Fruit fly (Drosophila melanogaster): ENCODE data around the gene CG17329.

Gene CG17329

DNA sequence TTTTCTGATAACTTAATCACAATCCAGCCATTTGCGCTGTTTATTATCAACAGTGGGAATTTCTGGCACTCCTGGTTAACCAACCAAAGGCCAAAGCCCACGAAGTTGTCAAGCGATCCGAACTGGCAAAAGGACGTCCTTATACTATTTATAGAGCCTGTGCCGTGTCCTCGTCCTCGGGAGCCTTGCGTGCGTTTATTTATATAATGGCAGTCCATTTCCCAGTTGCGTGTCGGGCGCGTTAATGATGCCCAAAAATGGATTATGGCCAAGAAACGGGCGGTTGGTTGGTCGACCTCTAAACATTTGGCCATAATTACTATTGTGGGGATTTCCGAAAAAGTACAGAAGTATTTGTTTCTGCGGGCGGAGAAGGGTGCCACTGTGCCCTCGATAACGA is 29.3 kb downstream of the CG17329 start:
- TF ChIP-seq insv (optimal IDR thresholded peaks at IDR 0.05) (no peak), h (optimal IDR thresholded peaks at IDR 0.05) (no peak), Myc (optimal IDR thresholded peaks at IDR 0.05) (no peak), ttk (optimal IDR thresholded peaks at IDR 0.05) (no peak), psq (optimal IDR thresholded peaks at IDR 0.05) (no peak), Sin3A (optimal IDR thresholded peaks at IDR 0.05) (no peak)

DNA sequence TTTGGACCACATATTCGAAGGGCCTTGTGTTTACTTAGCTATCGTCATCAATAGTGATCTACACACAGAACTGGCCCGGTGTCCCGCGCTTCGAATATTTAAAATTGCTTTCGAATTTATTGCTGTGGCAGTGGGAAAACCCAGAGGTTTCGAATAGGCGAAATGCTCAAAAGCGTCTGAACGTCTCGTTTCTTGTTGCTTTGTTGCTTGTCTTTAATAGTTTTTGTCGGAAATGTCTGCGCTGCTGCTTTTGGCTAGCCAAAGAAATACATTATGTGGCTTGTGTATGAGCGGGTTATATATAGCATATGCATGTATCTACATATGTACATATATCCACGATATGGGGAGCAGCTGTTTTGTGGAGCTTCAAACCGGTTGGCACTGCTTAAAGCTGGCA is 30.1 kb downstream of the CG17329 start:
- no peak for TF ChIP-seq ttk (optimal IDR thresholded peaks at IDR 0.05)
- TF ChIP-seq h (optimal IDR thresholded peaks at IDR 0.05): no peak
- no peak for TF ChIP-seq Sin3A (optimal IDR thresholded peaks at IDR 0.05)

DNA sequence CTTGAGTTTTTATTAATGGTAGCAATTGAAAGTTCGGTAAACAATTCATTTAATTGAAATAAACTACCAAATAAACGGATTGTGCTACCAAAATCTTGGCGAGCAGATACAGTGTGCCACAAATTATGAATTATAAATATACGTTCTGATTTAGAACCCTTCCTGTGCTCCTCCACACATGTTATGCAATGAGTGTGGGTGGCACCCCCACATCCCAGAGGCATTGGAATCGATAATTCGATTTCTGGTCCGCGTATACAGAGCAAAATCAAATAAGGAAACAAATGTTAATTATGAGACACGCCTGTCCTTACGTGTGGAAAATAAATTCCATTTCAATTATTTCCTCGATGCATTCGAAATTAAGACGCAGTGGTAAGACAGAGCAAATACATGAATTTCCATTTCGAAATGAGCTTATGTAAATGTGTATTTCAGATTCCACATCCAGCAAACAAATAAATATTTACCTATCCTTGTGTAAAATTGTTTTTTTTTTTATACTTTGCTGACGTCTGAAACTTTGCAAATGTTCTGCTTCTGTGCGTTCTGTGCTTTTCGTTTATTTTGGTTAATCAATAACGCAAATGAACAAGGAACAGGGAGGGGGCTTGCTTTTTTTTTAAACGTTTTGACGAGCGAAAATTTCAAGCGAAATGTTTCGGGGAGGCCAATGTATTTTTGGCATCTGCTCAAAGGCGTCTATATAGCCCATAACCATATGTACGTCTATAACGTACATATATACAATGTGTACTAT is 31.0 kb downstream of the CG17329 start:
- no peak for TF ChIP-seq ttk (optimal IDR thresholded peaks at IDR 0.05)
- no peak for TF ChIP-seq Sin3A (optimal IDR thresholded peaks at IDR 0.05)
- no peak for TF ChIP-seq insv (optimal IDR thresholded peaks at IDR 0.05)
- TF ChIP-seq Myc (optimal IDR thresholded peaks at IDR 0.05): no peak
- no peak for TF ChIP-seq psq (optimal IDR thresholded peaks at IDR 0.05)
- no peak for TF ChIP-seq h (optimal IDR thresholded peaks at IDR 0.05)

DNA sequence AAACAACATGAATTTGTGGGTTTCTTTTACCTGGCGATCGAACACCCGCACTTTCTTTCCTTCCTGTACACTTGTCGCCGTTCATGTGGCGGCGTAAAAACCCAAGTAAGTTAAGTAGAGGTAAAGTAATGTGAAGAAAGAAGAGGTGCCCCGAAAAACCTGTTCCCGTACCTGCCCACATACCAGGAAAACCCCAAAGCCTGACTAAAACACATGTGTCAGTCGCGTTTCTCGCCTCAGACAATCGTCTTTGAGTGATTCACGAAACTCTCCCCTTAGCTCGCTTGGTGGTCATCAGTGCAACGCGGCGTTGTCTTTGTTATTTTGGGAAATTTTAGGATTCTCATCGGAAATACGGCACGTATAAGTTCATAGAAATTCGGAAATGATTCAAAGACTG is 32.5 kb downstream of the CG17329 start:
- no peak for TF ChIP-seq psq (optimal IDR thresholded peaks at IDR 0.05)
- no peak for TF ChIP-seq Sin3A (optimal IDR thresholded peaks at IDR 0.05)
- TF ChIP-seq h (optimal IDR thresholded peaks at IDR 0.05): no peak
- TF ChIP-seq ttk (optimal IDR thresholded peaks at IDR 0.05): no peak
- no peak for TF ChIP-seq insv (optimal IDR thresholded peaks at IDR 0.05)
- TF ChIP-seq Myc (optimal IDR thresholded peaks at IDR 0.05): no peak

DNA sequence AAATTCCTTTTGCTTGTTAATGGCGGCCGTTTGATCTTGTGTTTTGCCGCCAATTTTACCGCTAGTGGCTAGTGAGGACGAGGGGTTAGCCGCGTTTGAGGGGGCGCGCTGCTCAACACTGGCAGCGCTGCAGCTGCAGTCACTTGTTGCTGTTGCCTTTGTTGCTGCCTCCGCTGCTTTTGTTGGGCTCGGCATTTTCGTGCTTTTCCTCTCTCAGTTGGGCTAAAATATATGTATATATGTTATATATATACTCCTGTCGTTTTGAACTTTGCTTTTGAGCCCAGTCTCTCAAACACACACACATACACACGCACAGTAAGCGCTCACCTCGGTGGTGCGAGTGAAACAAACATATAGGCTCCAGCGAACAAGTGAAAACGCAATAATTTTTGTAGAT is 33.7 kb downstream of the CG17329 start:
- TF ChIP-seq psq (optimal IDR thresholded peaks at IDR 0.05) (no peak), Sin3A (optimal IDR thresholded peaks at IDR 0.05) (no peak), ttk (optimal IDR thresholded peaks at IDR 0.05) (no peak), Myc (optimal IDR thresholded peaks at IDR 0.05) (no peak), h (optimal IDR thresholded peaks at IDR 0.05) (no peak), insv (optimal IDR thresholded peaks at IDR 0.05) (no peak)

DNA sequence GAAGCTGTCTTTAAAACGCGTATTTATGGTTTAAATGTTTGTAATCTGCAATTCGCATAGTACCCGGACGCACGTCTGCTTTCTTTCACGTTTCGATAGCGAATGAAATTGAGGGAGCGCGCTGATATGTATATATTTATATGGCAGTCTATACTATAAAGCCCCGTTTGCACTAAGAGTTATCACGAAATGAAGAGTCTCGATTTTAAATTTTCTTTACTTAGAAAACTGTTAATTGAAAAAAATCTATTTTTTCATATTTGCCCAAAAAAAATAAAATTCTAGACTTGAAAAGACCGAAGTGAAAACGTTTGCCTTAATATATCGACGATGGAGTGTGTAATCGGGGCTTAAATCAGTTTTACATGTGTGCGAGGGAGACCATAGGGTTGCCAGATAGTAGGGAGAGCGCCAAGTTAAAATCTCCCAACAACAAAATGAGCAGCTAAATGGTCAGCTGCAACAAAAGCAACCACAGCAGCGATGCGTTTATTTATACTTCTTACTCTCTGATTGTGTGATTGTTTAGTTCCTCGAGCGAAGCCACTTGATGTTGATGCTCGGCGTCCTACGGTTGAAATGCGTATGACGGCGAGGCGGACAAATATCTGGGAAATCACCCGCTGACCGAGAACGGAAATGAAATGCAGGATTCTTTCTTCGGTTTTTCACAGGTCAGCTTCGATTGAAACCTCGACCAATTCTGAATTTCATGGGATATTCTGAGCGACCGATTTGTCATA is 34.6 kb downstream of the CG17329 start, which contains the start of gene cact:
TSS of gene cact (minus strand) at position 693 of the 743 bp plus-strand sequence.
- TF ChIP-seq psq (optimal IDR thresholded peaks at IDR 0.05) (no peak), Sin3A (optimal IDR thresholded peaks at IDR 0.05) (no peak), Myc (optimal IDR thresholded peaks at IDR 0.05) (no peak), ttk (optimal IDR thresholded peaks at IDR 0.05) (no peak)

DNA sequence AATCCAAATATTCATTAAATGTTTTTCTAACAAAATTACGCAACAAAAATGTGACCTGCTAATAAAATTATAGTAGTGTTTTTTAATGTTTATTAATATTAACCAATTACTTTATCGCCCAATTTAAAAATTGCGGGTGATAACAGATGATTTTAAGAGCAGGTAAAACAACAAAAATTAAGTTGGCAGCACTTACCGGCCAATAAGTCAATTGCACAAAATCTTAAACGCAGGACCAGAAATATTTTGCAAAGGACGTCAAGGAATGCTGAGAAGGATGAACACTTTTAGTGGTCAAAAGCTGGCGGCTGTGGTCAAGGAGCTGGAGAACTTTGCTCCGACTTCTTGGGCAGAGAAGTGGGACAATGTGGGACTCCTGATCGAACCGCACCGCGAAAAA is 35.8 kb downstream of the CG17329 start, which contains the start of gene CG4278:
TSS of gene CG4278 (plus strand) at position 178 of the 400 bp plus-strand sequence.
- TF ChIP-seq Myc (optimal IDR thresholded peaks at IDR 0.05) (no peak), psq (optimal IDR thresholded peaks at IDR 0.05) (no peak), insv (optimal IDR thresholded peaks at IDR 0.05) (no peak), Sin3A (optimal IDR thresholded peaks at IDR 0.05) (no peak), ttk (optimal IDR thresholded peaks at IDR 0.05) (no peak), h (optimal IDR thresholded peaks at IDR 0.05) (no peak)

DNA sequence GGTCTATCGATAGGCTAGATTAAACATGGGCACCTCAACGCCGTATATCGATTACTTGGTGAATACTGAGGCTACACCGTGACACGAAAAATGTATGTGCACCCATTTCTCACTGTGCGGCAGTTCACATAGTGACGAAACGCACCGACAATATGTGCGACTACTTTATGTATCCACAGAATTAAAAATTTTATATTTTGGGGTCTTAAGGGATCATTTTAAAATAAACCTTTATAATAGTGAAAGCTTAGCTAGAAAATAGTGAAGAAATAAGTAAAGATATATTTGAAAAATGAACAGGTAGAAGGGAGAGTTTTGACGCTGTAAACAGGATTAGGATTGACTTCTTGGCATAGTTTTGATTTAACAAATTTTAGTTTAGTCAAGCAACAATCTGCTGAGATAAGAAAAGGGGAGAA is 38.0 kb downstream of the CG17329 start, which contains the start of gene mRpL4:
TSS of gene mRpL4 (minus strand) at position 31 of the 419 bp plus-strand sequence.
- TF ChIP-seq Sin3A (optimal IDR thresholded peaks at IDR 0.05) (no peak), ttk (optimal IDR thresholded peaks at IDR 0.05) (no peak), insv (optimal IDR thresholded peaks at IDR 0.05) (no peak), Myc (optimal IDR thresholded peaks at IDR 0.05) (no peak), psq (optimal IDR thresholded peaks at IDR 0.05) (no peak), h (optimal IDR thresholded peaks at IDR 0.05) (no peak)

DNA sequence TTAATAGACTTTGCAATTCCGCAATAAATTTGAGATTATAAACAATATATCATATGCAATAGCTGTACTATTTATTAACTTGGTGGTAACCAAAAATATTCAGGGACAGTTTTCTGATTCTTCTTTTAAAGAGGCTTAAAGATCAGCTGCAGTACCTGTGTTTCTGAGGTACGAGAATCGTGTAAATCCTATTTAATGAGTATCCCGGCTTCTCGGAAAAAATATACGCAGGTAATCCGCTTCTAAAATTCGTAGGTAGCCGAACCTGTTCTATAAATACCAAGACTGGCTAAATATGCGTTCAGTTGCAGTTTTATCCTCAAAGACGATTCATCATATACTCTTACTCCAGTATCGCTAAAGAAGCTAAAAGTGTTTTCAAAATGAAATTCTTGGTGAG is 38.5 kb downstream of the CG17329 start, which contains the start of gene CG4440:
TSS of gene CG4440 (plus strand) at position 301 of the 400 bp plus-strand sequence.
- TF ChIP-seq Sin3A (optimal IDR thresholded peaks at IDR 0.05) (no peak), ttk (optimal IDR thresholded peaks at IDR 0.05) (no peak), psq (optimal IDR thresholded peaks at IDR 0.05) (no peak), insv (optimal IDR thresholded peaks at IDR 0.05) (no peak), h (optimal IDR thresholded peaks at IDR 0.05) (no peak), Myc (optimal IDR thresholded peaks at IDR 0.05) (no peak)

DNA sequence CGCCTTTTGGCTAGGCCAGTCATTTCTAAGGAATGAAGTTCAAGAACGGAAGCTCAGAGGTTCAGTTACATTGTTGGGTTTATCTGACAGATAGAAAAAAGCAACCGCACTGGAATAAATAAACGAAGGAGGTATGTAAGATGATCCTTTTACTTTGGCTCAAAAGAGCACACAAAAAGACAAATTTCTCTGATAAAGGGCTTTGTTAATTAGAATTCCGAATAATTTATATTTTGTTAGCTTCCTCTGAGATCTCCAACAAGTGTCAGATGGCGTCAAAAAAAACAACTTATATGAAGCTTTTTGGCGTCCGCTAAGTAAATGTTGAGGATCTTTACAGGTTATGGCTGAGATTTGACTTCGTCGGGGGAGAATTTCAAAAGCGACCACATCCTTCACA is 46.7 kb downstream of the CG17329 start, which contains the start of gene CG31817:
TSS of gene CG31817 (minus strand) at position 101 of the 400 bp plus-strand sequence.
- TF ChIP-seq ttk (optimal IDR thresholded peaks at IDR 0.05): no peak
- TF ChIP-seq psq (optimal IDR thresholded peaks at IDR 0.05): no peak
- TF ChIP-seq Sin3A (optimal IDR thresholded peaks at IDR 0.05): no peak
- TF ChIP-seq Myc (optimal IDR thresholded peaks at IDR 0.05): no peak
- no peak for TF ChIP-seq h (optimal IDR thresholded peaks at IDR 0.05)
- TF ChIP-seq insv (optimal IDR thresholded peaks at IDR 0.05): no peak

DNA sequence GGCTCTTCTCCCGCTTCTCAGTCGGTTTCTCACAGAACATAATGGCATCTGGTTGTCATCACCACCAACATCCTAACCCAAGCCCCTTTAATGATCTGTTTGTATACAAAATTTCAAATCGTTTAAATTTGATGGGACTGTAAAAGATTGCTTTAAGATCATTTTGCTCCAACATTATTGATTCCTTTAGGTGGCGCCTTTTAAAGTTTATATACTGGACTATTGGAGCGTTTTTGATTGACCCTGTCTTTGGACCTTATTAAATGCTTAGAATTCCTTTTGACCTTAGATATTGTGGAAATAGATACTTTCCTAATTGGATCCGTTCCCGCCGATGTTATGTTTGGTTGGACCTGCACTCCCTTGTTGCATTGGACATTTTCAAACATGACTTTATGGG is 49.2 kb downstream of the CG17329 start, which contains the start of gene CG42266:
TSS of gene CG42266 (minus strand) at position 101 of the 400 bp plus-strand sequence.
- no peak for TF ChIP-seq Sin3A (optimal IDR thresholded peaks at IDR 0.05)
- TF ChIP-seq h (optimal IDR thresholded peaks at IDR 0.05): no peak
- no peak for TF ChIP-seq Myc (optimal IDR thresholded peaks at IDR 0.05)
- no peak for TF ChIP-seq psq (optimal IDR thresholded peaks at IDR 0.05)
- TF ChIP-seq insv (optimal IDR thresholded peaks at IDR 0.05): no peak
- no peak for TF ChIP-seq ttk (optimal IDR thresholded peaks at IDR 0.05)

All from Kc167 (cell line).